Worm (Caenorhabditis elegans): ENCODE measurements around the gene F39F10.5.

Gene F39F10.5

ce11 chrX:16868931-16869330, 44.6 kb downstream of the F39F10.5 start, which contains the start of gene aakg-2:
TSS of gene aakg-2 (minus strand) at chrX:16869031.
- TF ChIP-seq cebp-1 (GFP tag; IDR thresholded peaks at IDR 0.05) (no peak), cebp-1 (tag; optimal IDR thresholded peaks at IDR 0.05) (peak; percentile 12), cebp-2 (GFP tag; IDR thresholded peaks at IDR 0.05) (no peak)

DNA sequence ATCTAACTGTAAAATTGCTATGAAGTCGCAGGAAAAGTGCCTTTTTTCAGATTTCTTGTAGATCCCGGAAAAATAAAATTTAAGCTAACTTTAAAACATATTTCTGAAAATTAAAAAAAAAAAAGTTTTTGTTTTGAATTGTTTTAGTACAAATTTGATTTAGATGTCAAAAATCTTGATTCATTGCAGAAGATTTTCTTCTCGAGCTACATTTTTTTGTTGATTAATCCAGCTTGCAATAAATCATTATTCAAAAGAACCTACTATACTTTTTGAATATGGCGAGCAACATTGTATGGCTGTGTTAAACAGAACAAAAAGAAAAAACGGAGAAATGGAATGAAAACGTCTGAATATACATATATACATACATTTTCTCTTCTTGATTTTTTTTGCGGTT, 47.9 kb downstream of the F39F10.5 start:
- TF ChIP-seq nfya-1 (tag; optimal IDR thresholded peaks at IDR 0.05; ENCODE audit: borderline replicate concordance, insufficient read depth) (no peak), egl-44 (GFP tag; IDR thresholded peaks at IDR 0.05) (no peak), Y53G8AR.9 (GFP tag; conservative IDR thresholded peaks at IDR 0.05) (no peak), ceh-91 (GFP tag; IDR thresholded peaks at IDR 0.05) (no peak), rpc-1 (optimal IDR thresholded peaks at IDR 0.05) (no peak), rpc-1 (tag; optimal IDR thresholded peaks at IDR 0.05) (no peak), lin-26 (GFP tag; IDR thresholded peaks at IDR 0.05) (no peak), rcor-1 (GFP tag; IDR thresholded peaks at IDR 0.05) (no peak), let-607 (tag; optimal IDR thresholded peaks at IDR 0.05) (no peak), F22D6.2 (tag; optimal IDR thresholded peaks at IDR 0.05) (no peak)

ce11 chrX:16865016-16865415, 48.6 kb downstream of the F39F10.5 start:
- TF ChIP-seq nhr-80 (tag; optimal IDR thresholded peaks at IDR 0.05) (peak; percentile 50), egrh-3 (GFP tag; IDR thresholded peaks at IDR 0.05) (no peak)

ce11 chrX:16863320-16863719, 50.2 kb downstream of the F39F10.5 start:
- TF ChIP-seq gei-17 (GFP tag; optimal IDR thresholded peaks at IDR 0.05) (no peak), chd-7 (tag; optimal IDR thresholded peaks at IDR 0.05) (no peak), lsl-1 (GFP tag; optimal IDR thresholded peaks at IDR 0.05) (no peak), unc-130 (GFP tag; optimal IDR thresholded peaks at IDR 0.05) (no peak), hsf-1 (GFP tag; IDR thresholded peaks at IDR 0.05) (no peak), attf-3 (GFP tag; conservative IDR thresholded peaks at IDR 0.05) (no peak), nfya-2 (GFP tag; IDR thresholded peaks at IDR 0.05) (no peak)
